Fruit fly (Drosophila melanogaster) whole organism: ENCODE data around the gene CG33288.

ENCODE experiments used
- CG8478 ChIP-seq: fragments of >200 bp; optimal IDR thresholded peaks from 2 replicates; lab custom pipeline; 2018; ENCODE audit warnings: inconsistent platforms
- psq ChIP-seq: fragments of >200 bp; optimal IDR thresholded peaks from 2 replicates; lab custom pipeline; 2017
- usp ChIP-seq: fragments of >200 bp; optimal IDR thresholded peaks from 2 replicates; lab custom pipeline; 2017; ENCODE audit warnings: missing biosample characterization, missing genetic modification characterization, mixed read lengths

- TF ChIP-seq psq (lab: Kevin White, UChicago) (no peak), usp (GFP tag; lab: Kevin White, UChicago) (no peak), CG8478 (no peak)
These were observed 29.4 kb upstream of the CG33288 start for dm6 chr3L:21398156-21398555.
